Fruit fly (Drosophila melanogaster): ENCODE data around the gene CG43390.

CG43390 gene

dm6 chr3L:11556637-11557036, 23.1 kb downstream of the CG43390 start (continued):
- TF ChIP-seq Dip3 (GFP tag; optimal IDR thresholded peaks at IDR 0.05): no peak
- TF ChIP-seq H2.0 (GFP tag; IDR thresholded peaks at IDR 0.05): no peak
- no peak for TF ChIP-seq pan (optimal IDR thresholded peaks at IDR 0.05)
- peak in 1 of 2 experiments; percentile 20 for TF ChIP-seq pan (GFP tag; optimal IDR thresholded peaks at IDR 0.05 in 1 of 2, IDR thresholded peaks at IDR 0.05 in 1 of 2)
- no peak for TF ChIP-seq chn (GFP tag; optimal IDR thresholded peaks at IDR 0.05)
- TF ChIP-seq gcm2 (GFP tag; optimal IDR thresholded peaks at IDR 0.05): no peak
- TF ChIP-seq CG33557 (GFP tag; optimal IDR thresholded peaks at IDR 0.05): no peak
- TF ChIP-seq pho (GFP tag; optimal IDR thresholded peaks at IDR 0.05): peak; percentile 7
- TF ChIP-seq pros (GFP tag; optimal IDR thresholded peaks at IDR 0.05): no peak
- TF ChIP-seq CG3726 (GFP tag; IDR thresholded peaks at IDR 0.05): no peak
- TF ChIP-seq HLH4C (GFP tag; IDR thresholded peaks at IDR 0.05; ENCODE audit: partially characterized antibody): no peak
- no peak for TF ChIP-seq ac (GFP tag; optimal IDR thresholded peaks at IDR 0.05)
- TF ChIP-seq CG17385 (GFP tag; optimal IDR thresholded peaks at IDR 0.05): peak; percentile 19
- no peak for TF ChIP-seq CG11456 (GFP tag; IDR thresholded peaks at IDR 0.05)
- TF ChIP-seq CG8388 (GFP tag; optimal IDR thresholded peaks at IDR 0.05): peak; percentile 24
- TF ChIP-seq CG6791 (GFP tag; IDR thresholded peaks at IDR 0.05; ENCODE audit: partially characterized antibody): no peak
- no peak for TF ChIP-seq CG6683 (GFP tag; optimal IDR thresholded peaks at IDR 0.05)
- TF ChIP-seq CG4707 (GFP tag; optimal IDR thresholded peaks at IDR 0.05): no peak
- TF ChIP-seq NfI (GFP tag; optimal IDR thresholded peaks at IDR 0.05): no peak
- no peak for TF ChIP-seq CG13894 (tag; optimal IDR thresholded peaks at IDR 0.05)
- no peak for TF ChIP-seq sim (GFP tag; IDR thresholded peaks at IDR 0.05)
- peak; percentile 57 for TF ChIP-seq CG7839 (tag; optimal IDR thresholded peaks at IDR 0.05)
- TF ChIP-seq CG15601 (tag; optimal IDR thresholded peaks at IDR 0.05): no peak
- no peak for TF ChIP-seq Nf-YB (GFP tag; optimal IDR thresholded peaks at IDR 0.05)
- no peak for TF ChIP-seq ERR (GFP tag; optimal IDR thresholded peaks at IDR 0.05)
- no peak for TF ChIP-seq CG8359 (GFP tag; optimal IDR thresholded peaks at IDR 0.05; ENCODE audit: borderline replicate concordance)
- TF ChIP-seq CG11085 (GFP tag; IDR thresholded peaks at IDR 0.05): no peak
- TF ChIP-seq dimm (GFP tag; IDR thresholded peaks at IDR 0.05): no peak
- no peak for TF ChIP-seq oc (tag; optimal IDR thresholded peaks at IDR 0.05)
- TF ChIP-seq Fer3 (tag; optimal IDR thresholded peaks at IDR 0.05): peak; percentile 30
- peak; percentile 17; the same call in 1 of the 3 replicates for TF ChIP-seq CG6175 (GFP tag; IDR thresholded peaks at IDR 0.05)
- no peak for TF ChIP-seq yki (optimal IDR thresholded peaks at IDR 0.05)
- TF ChIP-seq CG3163 (GFP tag; optimal IDR thresholded peaks at IDR 0.05): no peak
- no peak for TF ChIP-seq ssp (GFP tag; IDR thresholded peaks at IDR 0.05)
- no peak for TF ChIP-seq CG9797 (GFP tag; optimal IDR thresholded peaks at IDR 0.05)
- no peak for TF ChIP-seq Elba2 (GFP tag; optimal IDR thresholded peaks at IDR 0.05)
- TF ChIP-seq Tbp (GFP tag; optimal IDR thresholded peaks at IDR 0.05): no peak
- peak; percentile 44 for TF ChIP-seq CG18619 (GFP tag; optimal IDR thresholded peaks at IDR 0.05)
- TF ChIP-seq CG2875 (GFP tag; optimal IDR thresholded peaks at IDR 0.05): no peak
- no peak for TF ChIP-seq pum (GFP tag; optimal IDR thresholded peaks at IDR 0.05)
- no peak for TF ChIP-seq Poxn (GFP tag; IDR thresholded peaks at IDR 0.05)
- TF ChIP-seq Ets97D (GFP tag; optimal IDR thresholded peaks at IDR 0.05): no peak
- TF ChIP-seq ranshi (GFP tag; IDR thresholded peaks at IDR 0.05): no peak
- no peak for TF ChIP-seq CG10543 (GFP tag; optimal IDR thresholded peaks at IDR 0.05)
- peak; percentile 41 for TF ChIP-seq caup (GFP tag; optimal IDR thresholded peaks at IDR 0.05; ENCODE audit: severe bottlenecking)
- no peak for TF ChIP-seq CG30431 (GFP tag; optimal IDR thresholded peaks at IDR 0.05)
- TF ChIP-seq lab (GFP tag; optimal IDR thresholded peaks at IDR 0.05): peak; percentile 54
- no peak for TF ChIP-seq CG10267 (tag; optimal IDR thresholded peaks at IDR 0.05)
- no peak for TF ChIP-seq vnd (GFP tag; IDR thresholded peaks at IDR 0.05; ENCODE audit: partially characterized antibody)
- no peak for TF ChIP-seq CG4617 (GFP tag; optimal IDR thresholded peaks at IDR 0.05; ENCODE audit: borderline replicate concordance)
- peak; percentile 7 for TF ChIP-seq scrt (GFP tag; optimal IDR thresholded peaks at IDR 0.05)
